Fruit fly (Drosophila melanogaster) whole organism, embryonic: Measurements from ENCODE around the gene gw.
A peak's percentile ranks its signal among the peaks of the same experiment; 100 is the strongest.

ENCODE experiments used
- CG31441 ChIP-seq: fragments of 200-800 bp; sonication (Bioruptor generic); IDR thresholded peaks from 2 replicates; pipeline ENCODE4 v1.3.6; 2022; ENCODE audit warnings: missing biosample characterization, missing genetic modification characterization
- Hey ChIP-seq: fragments of 200-800 bp; sonication (Bioruptor generic); optimal IDR thresholded peaks from 3 replicates; lab custom pipeline; 2018; ENCODE audit warnings: missing biosample characterization, mild to moderate bottlenecking, missing genetic modification characterization
- dan ChIP-seq: fragments of 200-800 bp; sonication (Bioruptor generic); IDR thresholded peaks from 2 replicates; pipeline ENCODE4 v1.3.6; 2022; ENCODE audit warnings: missing biosample characterization, missing genetic modification characterization

DNA sequence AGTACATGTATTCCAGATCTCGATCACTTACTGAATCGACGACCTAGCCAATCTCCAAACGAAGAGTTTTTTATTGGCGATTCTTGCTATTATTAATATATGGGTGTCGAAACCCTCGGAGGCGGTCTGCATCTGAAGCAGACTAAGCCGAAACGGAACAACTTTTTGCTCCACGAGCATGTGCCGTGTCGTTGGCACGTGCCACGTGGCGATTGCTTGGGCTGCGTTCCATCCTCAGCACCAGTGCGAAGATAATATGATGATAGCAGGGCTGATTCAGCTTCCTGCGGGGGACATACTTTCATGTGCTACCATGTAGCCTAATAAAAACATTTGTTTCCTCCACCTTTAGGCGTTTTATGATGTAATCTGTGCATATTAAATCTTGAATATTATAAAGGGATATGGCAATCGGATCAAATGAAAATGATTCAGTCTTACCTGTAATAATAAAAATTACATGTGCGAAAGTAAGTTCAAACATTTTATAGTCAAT is 42.4 kb upstream of the gw start:
- TF ChIP-seq CG31441 (GFP tag; lab: Robert Waterston, UW) (no peak), Hey (tag; lab: Kevin White, UChicago) (peak; percentile 93), dan (no peak)
